Fruit fly (Drosophila melanogaster) whole organism, embryonic: ENCODE measurements around the gene CG9986.

Experiments used
- CG1024 ChIP-seq: fragments of 200-800 bp; sonication (Bioruptor generic); IDR thresholded peaks from 2 replicates; pipeline ENCODE4 v1.3.6; 2022; ENCODE audit warnings: missing biosample characterization, missing genetic modification characterization
- CG11560 ChIP-seq: fragments of 200-800 bp; sonication (Bioruptor generic); IDR thresholded peaks from 3 replicates; pipeline ENCODE4 v1.3.6; 2022; ENCODE audit warnings: missing biosample characterization, missing genetic modification characterization
- CG11695 ChIP-seq: fragments of 200-800 bp; sonication (Bioruptor generic); IDR thresholded peaks from 3 replicates; pipeline ENCODE4 v1.3.6; 2022; ENCODE audit warnings: missing biosample characterization, missing genetic modification characterization
- CG12071 ChIP-seq: fragments of 200-800 bp; sonication (Bioruptor generic); optimal IDR thresholded peaks from 3 replicates; lab custom pipeline; 2018; ENCODE audit warnings: missing biosample characterization, mild to moderate bottlenecking, missing genetic modification characterization
- CG12155 ChIP-seq: fragments of 200-800 bp; sonication (Bioruptor generic); optimal IDR thresholded peaks from 3 replicates; lab custom pipeline; 2016; ENCODE audit warnings: missing biosample characterization, missing genetic modification characterization
- CG17802 ChIP-seq: fragments of 200-800 bp; sonication (Bioruptor generic); optimal IDR thresholded peaks from 2 replicates; lab custom pipeline; 2018; ENCODE audit warnings: missing biosample characterization, mild to moderate bottlenecking, missing genetic modification characterization, moderate library complexity
- CG2129 ChIP-seq: fragments of 200-800 bp; sonication (Bioruptor generic); IDR thresholded peaks from 2 replicates; pipeline ENCODE4 v1.3.6; 2022; ENCODE audit warnings: missing biosample characterization, missing genetic modification characterization; ENCODE audit not compliant: partially characterized antibody
- CG2202 ChIP-seq: fragments of 200-800 bp; sonication (Bioruptor generic); optimal IDR thresholded peaks from 2 replicates; lab custom pipeline; 2018; ENCODE audit warnings: missing biosample characterization, mild to moderate bottlenecking, missing genetic modification characterization
- CG2678 ChIP-seq: fragments of 200-800 bp; sonication (Bioruptor generic); optimal IDR thresholded peaks from 3 replicates; lab custom pipeline; 2019; ENCODE audit warnings: missing biosample characterization, mild to moderate bottlenecking, missing genetic modification characterization, moderate library complexity
- CG2712 ChIP-seq: fragments of 200-800 bp; optimal IDR thresholded peaks from 3 replicates; lab custom pipeline; 2019; ENCODE audit warnings: missing biosample characterization, mild to moderate bottlenecking, missing genetic modification characterization, moderate library complexity
- CG30020 ChIP-seq: fragments of 200-800 bp; optimal IDR thresholded peaks from 2 replicates; lab custom pipeline; 2019; ENCODE audit warnings: missing biosample characterization, mild to moderate bottlenecking, missing genetic modification characterization, moderate library complexity
- CG31388 ChIP-seq: fragments of 200-800 bp; sonication (Bioruptor generic); optimal IDR thresholded peaks from 2 replicates; lab custom pipeline; 2016; ENCODE audit warnings: missing biosample characterization, missing genetic modification characterization
- CG42726 ChIP-seq: fragments of 200-800 bp; sonication (Bioruptor generic); IDR thresholded peaks from 2 replicates; pipeline ENCODE4 v1.3.6; 2022; ENCODE audit warnings: missing biosample characterization, missing genetic modification characterization; ENCODE audit not compliant: partially characterized antibody
- CG4617 ChIP-seq: fragments of 200-800 bp; sonication (Bioruptor generic); optimal IDR thresholded peaks from 3 replicates; lab custom pipeline; 2016; ENCODE audit warnings: missing biosample characterization, missing genetic modification characterization, borderline replicate concordance
- CG4730 ChIP-seq: fragments of 200-800 bp; sonication (Bioruptor generic); IDR thresholded peaks from 2 replicates; pipeline ENCODE4 v1.3.6; 2022; ENCODE audit warnings: missing biosample characterization, missing genetic modification characterization
- CG6272 ChIP-seq: fragments of 200-800 bp; sonication (Bioruptor generic); IDR thresholded peaks from 2 replicates; pipeline ENCODE4 v1.3.6; 2022; ENCODE audit warnings: missing biosample characterization, missing genetic modification characterization
- CG6689 ChIP-seq: fragments of 200-800 bp; sonication (Bioruptor generic); IDR thresholded peaks from 2 replicates; pipeline ENCODE4 v1.3.6; 2022; ENCODE audit warnings: missing biosample characterization, missing genetic modification characterization
- CG7839 ChIP-seq: fragments of 200-800 bp; sonication (Bioruptor generic); optimal IDR thresholded peaks from 3 replicates; lab custom pipeline; 2018; ENCODE audit warnings: missing biosample characterization, mild to moderate bottlenecking, missing genetic modification characterization, moderate library complexity
- CG9797 ChIP-seq: fragments of 200-800 bp; sonication (Bioruptor generic); optimal IDR thresholded peaks from 3 replicates; lab custom pipeline; 2018; ENCODE audit warnings: missing biosample characterization, mild to moderate bottlenecking, missing genetic modification characterization
- CG9876 ChIP-seq: fragments of 200-800 bp; sonication (Bioruptor generic); optimal IDR thresholded peaks from 2 replicates; lab custom pipeline; 2016; ENCODE audit warnings: missing biosample characterization, missing genetic modification characterization
- CkIIα-i1 ChIP-seq: fragments of 200-800 bp; sonication (Bioruptor generic); IDR thresholded peaks from 2 replicates; pipeline ENCODE4 v1.3.6; 2022; ENCODE audit warnings: missing biosample characterization, missing genetic modification characterization
- Dek ChIP-seq: fragments of 200-800 bp; sonication (Bioruptor generic); optimal IDR thresholded peaks from 3 replicates; lab custom pipeline; 2019; ENCODE audit warnings: missing biosample characterization, mild to moderate bottlenecking, missing genetic modification characterization, moderate library complexity
- Dll ChIP-seq: fragments of 200-800 bp; sonication (Bioruptor generic); IDR thresholded peaks from 4 replicates; pipeline ENCODE4 v1.3.6; 2022; ENCODE audit warnings: missing biosample characterization, missing genetic modification characterization; ENCODE audit not compliant: partially characterized antibody
- Doc2 ChIP-seq: fragments of 200-800 bp; sonication (Bioruptor generic); IDR thresholded peaks from 2 replicates; pipeline ENCODE4 v1.3.6; 2022; ENCODE audit warnings: missing biosample characterization, missing genetic modification characterization
- E2f2 ChIP-seq: fragments of 200-800 bp; sonication (Bioruptor generic); IDR thresholded peaks from 2 replicates; pipeline ENCODE4 v1.3.6; 2022; ENCODE audit warnings: missing biosample characterization, missing genetic modification characterization
- Fer1 ChIP-seq: fragments of 200-800 bp; sonication (Bioruptor generic); optimal IDR thresholded peaks from 2 replicates; lab custom pipeline; 2017; ENCODE audit warnings: missing biosample characterization, mild to moderate bottlenecking, missing genetic modification characterization
- Oli ChIP-seq: fragments of 200-800 bp; sonication (Bioruptor generic); optimal IDR thresholded peaks from 2 replicates; lab custom pipeline; 2018; ENCODE audit warnings: missing biosample characterization, mild to moderate bottlenecking, missing genetic modification characterization, moderate library complexity
- Optix ChIP-seq: fragments of 200-800 bp; sonication (Bioruptor generic); IDR thresholded peaks from 3 replicates; pipeline ENCODE4 v1.3.6; 2022; ENCODE audit warnings: missing biosample characterization, missing genetic modification characterization
- Six4 ChIP-seq: fragments of 200-800 bp; sonication (Bioruptor generic); optimal IDR thresholded peaks from 2 replicates; lab custom pipeline; 2016; ENCODE audit warnings: missing biosample characterization, missing genetic modification characterization
- bcd ChIP-seq: fragments of 200-800 bp; sonication (Bioruptor generic); optimal IDR thresholded peaks from 2 replicates; lab custom pipeline; 2017; ENCODE audit warnings: missing biosample characterization, mild to moderate bottlenecking, missing genetic modification characterization
- bigmax ChIP-seq: fragments of 200-800 bp; sonication (Bioruptor generic); optimal IDR thresholded peaks from 2 replicates; lab custom pipeline; 2018; ENCODE audit warnings: missing biosample characterization, mild to moderate bottlenecking, missing genetic modification characterization
- cad ChIP-seq: fragments of >200 bp; optimal IDR thresholded peaks from 2 replicates; lab custom pipeline; 2017; ENCODE audit warnings: missing biosample characterization, missing genetic modification characterization
- chinmo ChIP-seq: fragments of 200-800 bp; sonication (Bioruptor generic); IDR thresholded peaks from 4 replicates; pipeline ENCODE4 v1.3.6; 2022; ENCODE audit warnings: missing biosample characterization, missing genetic modification characterization; ENCODE audit not compliant: partially characterized antibody
- gcm ChIP-seq: fragments of 200-800 bp; sonication (Bioruptor generic); optimal IDR thresholded peaks from 2 replicates; lab custom pipeline; 2019; ENCODE audit warnings: missing biosample characterization, mild to moderate bottlenecking, missing genetic modification characterization, moderate library complexity
- h ChIP-seq: fragments of >200 bp; optimal IDR thresholded peaks from 2 replicates; lab custom pipeline; 2017
- ham ChIP-seq: fragments of 200-800 bp; sonication (Bioruptor generic); IDR thresholded peaks from 2 replicates; pipeline ENCODE4 v1.3.6; 2022; ENCODE audit warnings: missing biosample characterization, missing genetic modification characterization
- insv ChIP-seq, 2 experiments: fragments of 200-800 bp; sonication (Bioruptor generic); optimal IDR thresholded peaks; 3 replicates each; lab custom pipeline; 2016 to 2018; ENCODE audit warnings: missing biosample characterization in 2 of 2, missing genetic modification characterization in 2 of 2
- kay ChIP-seq: fragments of 200-800 bp; sonication (Bioruptor generic); optimal IDR thresholded peaks from 2 replicates; lab custom pipeline; 2016; ENCODE audit warnings: missing biosample characterization, missing genetic modification characterization
- lov ChIP-seq, 2 experiments: fragments of 200-800 bp in 1 of 2; fragments of >200 bp in 1 of 2; sonication (Bioruptor generic) in 1 of 2; IDR thresholded peaks in 1 of 2; optimal IDR thresholded peaks in 1 of 2; 2 replicates in 1 of 2; 3 replicates in 1 of 2; pipeline versions ENCODE4 v1.3.6 to Lab custom; 2017 to 2022; ENCODE audit warnings: missing biosample characterization in 1 of 2, missing genetic modification characterization in 1 of 2
- luna ChIP-seq: fragments of 200-800 bp; sonication (Bioruptor generic); optimal IDR thresholded peaks from 2 replicates; lab custom pipeline; 2016; ENCODE audit warnings: missing biosample characterization, missing genetic modification characterization
- mirr ChIP-seq: fragments of 200-800 bp; sonication (Bioruptor generic); optimal IDR thresholded peaks from 3 replicates; lab custom pipeline; 2018; ENCODE audit warnings: missing biosample characterization, mild to moderate bottlenecking, missing genetic modification characterization
- oc ChIP-seq: fragments of 200-800 bp; sonication (Bioruptor generic); optimal IDR thresholded peaks from 2 replicates; lab custom pipeline; 2018; ENCODE audit warnings: missing biosample characterization, mild to moderate bottlenecking, missing genetic modification characterization, moderate library complexity
- pfk ChIP-seq: fragments of 200-800 bp; sonication (Bioruptor generic); optimal IDR thresholded peaks from 2 replicates; lab custom pipeline; 2018; ENCODE audit warnings: missing biosample characterization, mild to moderate bottlenecking, missing genetic modification characterization, moderate library complexity
- sd ChIP-seq: fragments of 200-800 bp; sonication (Bioruptor generic); optimal IDR thresholded peaks from 3 replicates; lab custom pipeline; 2018; ENCODE audit warnings: missing biosample characterization, mild to moderate bottlenecking, missing genetic modification characterization, moderate library complexity
- seq ChIP-seq: fragments of 200-800 bp; sonication (Bioruptor generic); IDR thresholded peaks from 2 replicates; pipeline ENCODE4 v1.3.6; 2022; ENCODE audit warnings: missing biosample characterization, missing genetic modification characterization
- sima ChIP-seq: fragments of 200-800 bp; sonication (Bioruptor generic); optimal IDR thresholded peaks from 2 replicates; lab custom pipeline; 2016; ENCODE audit warnings: missing biosample characterization, missing genetic modification characterization
- so ChIP-seq: fragments of 200-800 bp; sonication (Bioruptor generic); IDR thresholded peaks from 3 replicates; pipeline ENCODE4 v1.3.6; 2022; ENCODE audit warnings: missing biosample characterization, missing genetic modification characterization
- tup ChIP-seq: fragments of 200-800 bp; sonication (Bioruptor generic); optimal IDR thresholded peaks from 2 replicates; lab custom pipeline; 2016; ENCODE audit warnings: missing biosample characterization, mild to moderate bottlenecking, missing genetic modification characterization, moderate library complexity
- z ChIP-seq: fragments of 200-800 bp; sonication (Bioruptor generic); IDR thresholded peaks from 3 replicates; pipeline ENCODE4 v1.3.6; 2022; ENCODE audit warnings: missing biosample characterization, missing genetic modification characterization

The CG9986 gene

DNA sequence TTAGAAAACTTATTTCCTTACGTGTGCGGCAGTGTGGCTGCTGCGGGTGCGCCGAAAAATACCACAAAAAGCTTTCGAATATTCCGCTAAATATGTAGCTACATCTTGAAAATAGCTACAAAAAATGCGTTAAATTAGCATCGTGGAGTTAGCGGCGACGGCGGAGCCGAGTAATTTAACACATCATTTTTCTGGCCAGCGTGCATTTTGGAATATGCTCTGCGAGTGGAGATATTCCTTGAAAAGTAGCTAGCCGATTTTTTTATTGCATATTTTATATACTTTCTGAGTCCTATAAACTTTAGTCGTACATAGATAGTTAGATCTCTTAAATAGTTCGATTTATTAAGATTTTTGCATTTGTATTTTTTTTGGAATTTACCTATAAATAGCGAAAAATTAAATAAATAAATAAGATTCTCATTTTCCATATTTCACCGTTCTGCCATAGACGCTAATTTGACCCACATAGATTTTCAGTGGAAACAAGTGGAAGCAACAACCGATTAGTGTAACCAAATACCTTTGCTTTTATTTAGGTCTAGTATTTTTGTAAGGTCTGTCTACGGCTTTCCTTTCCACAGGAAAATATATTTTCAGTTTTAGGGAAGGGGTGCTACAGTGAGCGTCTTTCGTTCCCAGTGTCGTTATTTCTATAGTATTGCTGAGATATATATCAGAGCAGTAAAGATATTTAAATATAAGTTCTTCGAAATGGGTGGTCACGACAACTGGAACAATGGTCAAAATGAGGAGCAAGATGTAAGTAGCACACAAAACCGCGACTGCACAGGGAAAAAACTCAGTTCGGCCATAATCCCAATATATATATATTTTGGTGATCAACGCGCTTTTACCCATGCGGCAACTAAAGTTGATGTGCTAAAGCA, 6.4 kb upstream of the CG9986 start, which contains the start of the genes Noa36 and Hrb98DE (continued):
- TF ChIP-seq seq (GFP tag; lab: Robert Waterston, UW) (no peak), pfk (GFP tag; lab: Kevin White, UChicago) (no peak), CG6272 (0 out of 2 replicates have a peak, but pooled peaks have one; percentile 8), sd (tag; lab: Kevin White, UChicago) (no peak), CkIIα-i1 (GFP tag; lab: Robert Waterston, UW) (no peak), bigmax (GFP tag; lab: Kevin White, UChicago) (no peak), insv (GFP tag; optimal IDR thresholded peaks at IDR 0.05; lab: Kevin White, UChicago) (no peak), Dll (GFP tag; lab: Robert Waterston, UW) (no peak), CG9797 (GFP tag; lab: Kevin White, UChicago) (peak; percentile 67), CG11695 (no peak), so (GFP tag; lab: Robert Waterston, UW) (no peak), CG12071 (GFP tag; lab: Kevin White, UChicago) (no peak), CG2202 (tag; lab: Kevin White, UChicago) (no peak), Six4 (no peak), lov (optimal IDR thresholded peaks at IDR 0.05; lab: Kevin White, UChicago) (no peak), lov (GFP tag; IDR thresholded peaks at IDR 0.05; lab: Robert Waterston, UW) (no peak), gcm (GFP tag; lab: Kevin White, UChicago) (no peak), oc (no peak), CG17802 (tag; lab: Kevin White, UChicago) (peak; percentile 63), h (lab: Kevin White, UChicago) (no peak), CG2129 (GFP tag; lab: Robert Waterston, UW) (no peak), CG7839 (tag; lab: Kevin White, UChicago) (peak; percentile 52), CG4617 (no peak), CG31388 (GFP tag; lab: Kevin White, UChicago) (no peak), ham (no peak), CG2678 (tag; lab: Kevin White, UChicago) (peak; percentile 43), Optix (GFP tag; lab: Robert Waterston, UW) (no peak), kay (GFP tag; lab: Kevin White, UChicago) (no peak), CG1024 (GFP tag; lab: Robert Waterston, UW) (no peak), tup (GFP tag; lab: Kevin White, UChicago) (no peak), CG4730 (GFP tag; lab: Robert Waterston, UW) (no peak), z (GFP tag; lab: Robert Waterston, UW) (no peak), cad (GFP tag; lab: Kevin White, UChicago) (no peak), CG42726 (GFP tag; lab: Robert Waterston, UW) (no peak; the same call in 1 of the 2 replicates), bcd (GFP tag; lab: Kevin White, UChicago) (peak; percentile 39), Oli (peak; percentile 14), Dek (tag; lab: Kevin White, UChicago) (peak; percentile 38), CG9876 (GFP tag; lab: Kevin White, UChicago) (no peak), CG2712 (tag; lab: Kevin White, UChicago) (peak; percentile 51), Fer1 (GFP tag; lab: Kevin White, UChicago) (no peak), sima (no peak), CG12155 (GFP tag; lab: Kevin White, UChicago) (peak; percentile 26), Doc2 (GFP tag; lab: Robert Waterston, UW) (no peak), chinmo (no peak), mirr (GFP tag; lab: Kevin White, UChicago) (no peak), CG30020 (peak; percentile 86), luna (no peak), CG6689 (GFP tag; lab: Robert Waterston, UW) (peak; percentile 58), CG11560 (tag; lab: Robert Waterston, UW) (no peak; the same call in 2 of the 3 replicates), E2f2 (GFP tag; lab: Robert Waterston, UW) (no peak)
